Worm (Caenorhabditis elegans): ENCODE results near the gene srx-8.

DNA sequence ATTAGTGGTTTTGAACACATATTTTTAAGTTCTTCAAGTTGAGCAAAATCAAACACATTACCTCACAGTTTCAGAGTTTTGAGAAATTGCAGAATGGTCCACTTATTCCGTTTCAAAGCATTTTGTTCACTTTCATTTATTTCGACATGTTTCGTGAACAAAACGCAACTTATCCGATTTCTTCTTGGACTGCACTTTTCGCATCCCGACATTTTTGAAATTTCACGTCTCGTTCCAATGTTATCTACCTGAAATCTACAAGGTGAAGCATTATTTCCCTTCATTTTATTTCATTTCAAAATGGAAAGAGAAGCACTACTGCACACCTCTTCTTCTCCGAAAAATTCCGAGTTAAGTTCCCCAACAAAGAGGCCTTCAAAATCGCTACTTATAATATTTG lies 34.2 kb upstream of the srx-8 start, which contains the start of gene ZK488.6:
- TF ChIP-seq unc-62 (GFP tag; optimal IDR thresholded peaks at IDR 0.05) (no peak), nhr-237 (tag; optimal IDR thresholded peaks at IDR 0.05) (no peak), ztf-11 (tag; optimal IDR thresholded peaks at IDR 0.05) (no peak), nhr-23 (tag; optimal IDR thresholded peaks at IDR 0.05) (no peak), mdl-1 (tag; optimal IDR thresholded peaks at IDR 0.05) (no peak), ztf-4 (tag; optimal IDR thresholded peaks at IDR 0.05) (no peak), tbx-2 (tag; optimal IDR thresholded peaks at IDR 0.05) (no peak), nhr-76 (tag; optimal IDR thresholded peaks at IDR 0.05) (no peak), pqm-1 (tag; optimal IDR thresholded peaks at IDR 0.05) (no peak), ceh-16 (tag; optimal IDR thresholded peaks at IDR 0.05) (no peak), skn-1 (tag; optimal IDR thresholded peaks at IDR 0.05) (no peak), ceh-82 (tag; optimal IDR thresholded peaks at IDR 0.05) (no peak), ama-1 (optimal IDR thresholded peaks at IDR 0.05) (no peak)

Measured in whole organism, L3 larva.